Fruit fly (Drosophila melanogaster) whole organism, embryonic: ENCODE data around the gene CG18130.

ENCODE experiments used
- CG10959 ChIP-seq: fragments of 200-800 bp; sonication (Bioruptor generic); IDR thresholded peaks from 2 replicates; pipeline ENCODE4 v1.3.6; 2022; ENCODE audit warnings: missing biosample characterization, missing genetic modification characterization
- CG11504 ChIP-seq: fragments of 200-800 bp; sonication (Bioruptor generic); optimal IDR thresholded peaks from 3 replicates; lab custom pipeline; 2019; ENCODE audit warnings: missing biosample characterization, mild to moderate bottlenecking, missing genetic modification characterization, moderate library complexity
- CG13123 ChIP-seq: fragments of 200-800 bp; sonication (Bioruptor generic); optimal IDR thresholded peaks from 2 replicates; lab custom pipeline; 2016; ENCODE audit warnings: missing biosample characterization, missing genetic modification characterization
- CG13775 ChIP-seq: fragments of 200-800 bp; sonication (Bioruptor generic); optimal IDR thresholded peaks from 3 replicates; lab custom pipeline; 2017; ENCODE audit warnings: missing biosample characterization, mild to moderate bottlenecking, missing genetic modification characterization
- CG14965 ChIP-seq: fragments of 200-800 bp; sonication (Bioruptor generic); optimal IDR thresholded peaks from 2 replicates; lab custom pipeline; 2016; ENCODE audit warnings: missing biosample characterization, missing genetic modification characterization, borderline replicate concordance
- CG1529 ChIP-seq: fragments of 200-800 bp; sonication (Bioruptor generic); optimal IDR thresholded peaks from 3 replicates; lab custom pipeline; 2018; ENCODE audit warnings: missing biosample characterization, missing genetic modification characterization
- CG15601 ChIP-seq: fragments of 200-800 bp; sonication (Bioruptor generic); optimal IDR thresholded peaks from 3 replicates; lab custom pipeline; 2019; ENCODE audit warnings: missing biosample characterization, mild to moderate bottlenecking, missing genetic modification characterization, moderate library complexity
- CG15696 ChIP-seq: fragments of 200-800 bp; sonication (Bioruptor generic); optimal IDR thresholded peaks from 2 replicates; lab custom pipeline; 2019; ENCODE audit warnings: missing biosample characterization, mild to moderate bottlenecking, missing genetic modification characterization, moderate library complexity
- CG1832 ChIP-seq: fragments of 200-800 bp; sonication (Bioruptor generic); optimal IDR thresholded peaks from 2 replicates; lab custom pipeline; 2017; ENCODE audit warnings: missing biosample characterization, mild to moderate bottlenecking, missing genetic modification characterization, inconsistent platforms
- CG18764 ChIP-seq: fragments of 200-800 bp; sonication (Bioruptor generic); optimal IDR thresholded peaks from 3 replicates; lab custom pipeline; 2016; ENCODE audit warnings: missing biosample characterization, missing genetic modification characterization
- CG30020 ChIP-seq: fragments of 200-800 bp; optimal IDR thresholded peaks from 2 replicates; lab custom pipeline; 2019; ENCODE audit warnings: missing biosample characterization, mild to moderate bottlenecking, missing genetic modification characterization, moderate library complexity
- CG3407 ChIP-seq: fragments of 200-800 bp; sonication (Bioruptor generic); optimal IDR thresholded peaks from 2 replicates; lab custom pipeline; 2018; ENCODE audit warnings: missing biosample characterization, mild to moderate bottlenecking, missing genetic modification characterization
- CG6689 ChIP-seq: fragments of 200-800 bp; sonication (Bioruptor generic); IDR thresholded peaks from 2 replicates; pipeline ENCODE4 v1.3.6; 2022; ENCODE audit warnings: missing biosample characterization, missing genetic modification characterization
- CG8478 ChIP-seq: fragments of >200 bp; optimal IDR thresholded peaks from 2 replicates; lab custom pipeline; 2018
- CG9797 ChIP-seq: fragments of 200-800 bp; sonication (Bioruptor generic); optimal IDR thresholded peaks from 3 replicates; lab custom pipeline; 2018; ENCODE audit warnings: missing biosample characterization, mild to moderate bottlenecking, missing genetic modification characterization
- Chrac-16 ChIP-seq: fragments of 200-800 bp; sonication (Bioruptor generic); optimal IDR thresholded peaks from 3 replicates; lab custom pipeline; 2016; ENCODE audit warnings: missing biosample characterization, missing genetic modification characterization
- Doc2 ChIP-seq: fragments of 200-800 bp; sonication (Bioruptor generic); IDR thresholded peaks from 2 replicates; pipeline ENCODE4 v1.3.6; 2022; ENCODE audit warnings: missing biosample characterization, missing genetic modification characterization
- Dp ChIP-seq: fragments of 200-800 bp; sonication (Bioruptor generic); optimal IDR thresholded peaks from 2 replicates; lab custom pipeline; 2018; ENCODE audit warnings: missing biosample characterization, mild to moderate bottlenecking, missing genetic modification characterization, moderate library complexity
- Ets65A ChIP-seq: fragments of 200-800 bp; sonication (Bioruptor generic); peaks from one replicate; lab custom pipeline; 2016; ENCODE audit warnings: missing biosample characterization, missing genetic modification characterization
- Fer3 ChIP-seq: fragments of 200-800 bp; sonication (Bioruptor generic); optimal IDR thresholded peaks from 2 replicates; lab custom pipeline; 2018; ENCODE audit warnings: missing biosample characterization, mild to moderate bottlenecking, missing genetic modification characterization, moderate library complexity
- HLHmδ ChIP-seq: fragments of 200-800 bp; sonication (Bioruptor generic); optimal IDR thresholded peaks from 2 replicates; lab custom pipeline; 2018; ENCODE audit warnings: missing biosample characterization, mild to moderate bottlenecking, missing genetic modification characterization, moderate library complexity
- Hr3 ChIP-seq: fragments of 200-800 bp; sonication (Bioruptor generic); optimal IDR thresholded peaks from 3 replicates; lab custom pipeline; 2016; ENCODE audit warnings: missing biosample characterization, missing genetic modification characterization
- Kr ChIP-seq: fragments of 200-800 bp; sonication (Bioruptor generic); optimal IDR thresholded peaks from 2 replicates; lab custom pipeline; 2017; ENCODE audit warnings: missing biosample characterization, mild to moderate bottlenecking, missing genetic modification characterization
- Med ChIP-seq: fragments of 200-800 bp; sonication (Bioruptor generic); peaks from one replicate; lab custom pipeline; 2016; ENCODE audit warnings: missing biosample characterization, missing genetic modification characterization, mild to moderate bottlenecking, inconsistent platforms, moderate library complexity
- NK7.1 ChIP-seq: fragments of 200-800 bp; sonication (Bioruptor generic); optimal IDR thresholded peaks from 3 replicates; lab custom pipeline; 2016; ENCODE audit warnings: missing biosample characterization, missing genetic modification characterization
- Nf-YC ChIP-seq: fragments of 200-800 bp; optimal IDR thresholded peaks from 3 replicates; lab custom pipeline; 2019; ENCODE audit warnings: missing biosample characterization, mild to moderate bottlenecking, missing genetic modification characterization, moderate library complexity
- Pdp1 ChIP-seq, 2 experiments: fragments of 200-800 bp; sonication (Bioruptor generic); optimal IDR thresholded peaks; 3 replicates each; lab custom pipeline; 2016; ENCODE audit warnings: missing biosample characterization in 2 of 2, missing genetic modification characterization in 2 of 2, mild to moderate bottlenecking in 1 of 2, moderate library complexity in 1 of 2
- Ptx1 ChIP-seq: fragments of 200-800 bp; sonication (Bioruptor generic); IDR thresholded peaks from 2 replicates; pipeline ENCODE4 v1.3.6; 2022; ENCODE audit warnings: missing biosample characterization, missing genetic modification characterization
- Sox102F ChIP-seq: fragments of 200-800 bp; sonication (Bioruptor generic); optimal IDR thresholded peaks from 2 replicates; lab custom pipeline; 2018; ENCODE audit warnings: missing biosample characterization, mild to moderate bottlenecking, missing genetic modification characterization, moderate library complexity
- Vsx1 ChIP-seq: fragments of 200-800 bp; sonication (Bioruptor generic); optimal IDR thresholded peaks from 2 replicates; lab custom pipeline; 2017; ENCODE audit warnings: missing biosample characterization, mild to moderate bottlenecking, missing genetic modification characterization, missing genetic modification reagents
- Xrp1 ChIP-seq: fragments of 200-800 bp; sonication (Bioruptor generic); IDR thresholded peaks from 2 replicates; pipeline ENCODE4 v1.3.6; 2022; ENCODE audit warnings: missing biosample characterization, missing genetic modification characterization
- abd-A ChIP-seq: fragments of 200-800 bp; sonication (Bioruptor generic); optimal IDR thresholded peaks from 3 replicates; lab custom pipeline; 2019; ENCODE audit warnings: missing biosample characterization, mild to moderate bottlenecking, missing genetic modification characterization, moderate library complexity
- bowl ChIP-seq: fragments of 200-800 bp; sonication (Bioruptor generic); IDR thresholded peaks from 2 replicates; pipeline ENCODE4 v1.3.6; 2022; ENCODE audit warnings: missing biosample characterization, missing genetic modification characterization
- dm ChIP-seq: fragments of 200-800 bp; sonication (Bioruptor generic); optimal IDR thresholded peaks from 3 replicates; lab custom pipeline; 2016; ENCODE audit warnings: missing biosample characterization, missing genetic modification characterization
- fd96Cb ChIP-seq: fragments of 200-800 bp; sonication (Bioruptor generic); optimal IDR thresholded peaks from 2 replicates; lab custom pipeline; 2018; ENCODE audit warnings: missing biosample characterization, mild to moderate bottlenecking, missing genetic modification characterization, moderate library complexity
- gem ChIP-seq: fragments of 200-800 bp; sonication (Bioruptor generic); optimal IDR thresholded peaks from 2 replicates; lab custom pipeline; 2019; ENCODE audit warnings: missing biosample characterization, mild to moderate bottlenecking, missing genetic modification characterization, moderate library complexity
- gfzf ChIP-seq: fragments of 200-800 bp; sonication (Bioruptor generic); optimal IDR thresholded peaks from 2 replicates; lab custom pipeline; 2016; ENCODE audit warnings: missing biosample characterization, mild to moderate bottlenecking, missing genetic modification characterization, moderate library complexity
- gsb-n ChIP-seq: fragments of 200-800 bp; sonication (Bioruptor generic); optimal IDR thresholded peaks from 3 replicates; lab custom pipeline; 2018; ENCODE audit warnings: missing biosample characterization, mild to moderate bottlenecking, missing genetic modification characterization
- hb ChIP-seq: fragments of 200-800 bp; sonication (Bioruptor generic); IDR thresholded peaks from 3 replicates; pipeline ENCODE4 v1.3.6; 2022; ENCODE audit warnings: missing biosample characterization, missing genetic modification characterization; ENCODE audit not compliant: partially characterized antibody
- mld ChIP-seq: fragments of 200-800 bp; sonication (Bioruptor generic); IDR thresholded peaks from 3 replicates; pipeline ENCODE4 v1.3.6; 2022; ENCODE audit warnings: missing biosample characterization, missing genetic modification characterization; ENCODE audit not compliant: partially characterized antibody
- nom ChIP-seq: fragments of 200-800 bp; sonication (Bioruptor generic); optimal IDR thresholded peaks from 2 replicates; lab custom pipeline; 2017; ENCODE audit warnings: missing biosample characterization, missing genetic modification characterization, mild to moderate bottlenecking, moderate library complexity, missing genetic modification reagents
- pita ChIP-seq: fragments of 200-800 bp; sonication (Bioruptor generic); optimal IDR thresholded peaks from 2 replicates; lab custom pipeline; 2017; ENCODE audit warnings: missing biosample characterization, mild to moderate bottlenecking, missing genetic modification characterization
- pros ChIP-seq: fragments of 200-800 bp; sonication (Bioruptor generic); optimal IDR thresholded peaks from 3 replicates; lab custom pipeline; 2019; ENCODE audit warnings: missing biosample characterization, mild to moderate bottlenecking, missing genetic modification characterization, moderate library complexity
- pzg ChIP-seq: fragments of 200-800 bp; sonication (Bioruptor generic); optimal IDR thresholded peaks from 3 replicates; lab custom pipeline; 2018; ENCODE audit warnings: missing biosample characterization, mild to moderate bottlenecking, missing genetic modification characterization, moderate library complexity
- row ChIP-seq: fragments of 200-800 bp; sonication (Bioruptor generic); IDR thresholded peaks from 3 replicates; pipeline ENCODE4 v1.3.6; 2022; ENCODE audit warnings: missing biosample characterization, missing genetic modification characterization
- stwl ChIP-seq: fragments of 200-800 bp; sonication (Bioruptor generic); optimal IDR thresholded peaks from 3 replicates; lab custom pipeline; 2018; ENCODE audit warnings: missing biosample characterization, mild to moderate bottlenecking, missing genetic modification characterization, moderate library complexity

CG18130 gene

DNA sequence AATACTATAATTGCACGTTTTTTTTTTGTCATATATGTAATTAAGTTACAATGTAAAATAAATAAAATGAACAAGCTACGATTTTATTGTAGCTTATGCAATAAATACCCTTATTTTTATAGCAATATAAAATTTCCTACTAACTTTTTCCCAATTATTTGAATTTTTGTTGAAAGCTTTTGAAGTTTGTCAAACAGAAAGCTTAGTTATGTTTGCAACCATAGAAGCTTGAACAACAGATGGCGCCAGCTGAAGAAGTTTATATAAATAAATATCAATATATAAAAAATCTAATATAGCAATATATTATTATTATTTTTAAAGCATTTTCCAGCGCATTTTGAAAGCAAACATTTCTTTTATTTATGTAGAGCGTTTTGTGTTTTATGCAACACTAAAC lies 42.6 kb upstream of the CG18130 start (continued):
- TF ChIP-seq Kr (GFP tag; lab: Kevin White, UChicago) (no peak), dm (GFP tag; lab: Kevin White, UChicago) (no peak), CG1529 (no peak), gfzf (GFP tag; lab: Kevin White, UChicago) (no peak), nom (GFP tag; lab: Kevin White, UChicago) (no peak), CG13123 (GFP tag; lab: Kevin White, UChicago) (no peak), CG15601 (tag; lab: Kevin White, UChicago) (peak; percentile 7), CG15696 (no peak), CG18764 (GFP tag; lab: Kevin White, UChicago) (no peak), Med (GFP tag; lab: Kevin White, UChicago) (peak; percentile 7), pita (GFP tag; lab: Kevin White, UChicago) (peak; percentile 17), Pdp1 (GFP tag; optimal IDR thresholded peaks at IDR 0.05; lab: Kevin White, UChicago) (peak in 1 of 2 experiments; percentile 79), Hr3 (GFP tag; lab: Kevin White, UChicago) (no peak), CG3407 (GFP tag; lab: Kevin White, UChicago) (no peak), HLHmδ (GFP tag; lab: Kevin White, UChicago) (no peak), CG30020 (tag; lab: Kevin White, UChicago) (no peak), fd96Cb (tag; lab: Kevin White, UChicago) (no peak), CG11504 (tag; lab: Kevin White, UChicago) (peak; percentile 17), bowl (GFP tag; lab: Robert Waterston, UW) (no peak), CG9797 (GFP tag; lab: Kevin White, UChicago) (no peak), gsb-n (tag; lab: Kevin White, UChicago) (no peak), mld (no peak), row (no peak), NK7.1 (GFP tag; lab: Kevin White, UChicago) (no peak), CG13775 (GFP tag; lab: Kevin White, UChicago) (no peak), Vsx1 (GFP tag; lab: Kevin White, UChicago) (no peak), stwl (tag; lab: Kevin White, UChicago) (peak; percentile 2), pzg (no peak), CG14965 (GFP tag; lab: Kevin White, UChicago) (no peak), Ets65A (no peak), hb (no peak), Dp (GFP tag; lab: Kevin White, UChicago) (peak; percentile 17), gem (tag; lab: Kevin White, UChicago) (peak; percentile 11), Sox102F (no peak), CG1832 (GFP tag; lab: Kevin White, UChicago) (no peak), pros (GFP tag; lab: Kevin White, UChicago) (no peak), CG6689 (GFP tag; lab: Robert Waterston, UW) (no peak), CG8478 (lab: Kevin White, UChicago) (no peak), Doc2 (no peak), CG10959 (GFP tag; lab: Robert Waterston, UW) (no peak), Chrac-16 (GFP tag; lab: Kevin White, UChicago) (no peak), Nf-YC (no peak), abd-A (tag; lab: Kevin White, UChicago) (no peak), Fer3 (no peak), Xrp1 (no peak), Ptx1 (GFP tag; lab: Robert Waterston, UW) (no peak)
